Worm (Caenorhabditis elegans): Measurements from ENCODE around the gene unc-31.

Gene unc-31

ce11 chrIV:12781804-12782449 is 8.3 kb downstream of the unc-31 start (continued):
- TF ChIP-seq snpc-4 (GFP tag; optimal IDR thresholded peaks at IDR 0.05) (peak; percentile 91), snpc-4 (tag; optimal IDR thresholded peaks at IDR 0.05) (peak; percentile 91 to 98 (median 94)), ceh-91 (GFP tag; IDR thresholded peaks at IDR 0.05) (peak; percentile 40; the same call in 1 of the 2 replicates), D2030.7 (GFP tag; IDR thresholded peaks at IDR 0.05) (peak; percentile 94), madf-8 (GFP tag; conservative IDR thresholded peaks at IDR 0.05) (peak; percentile 40), lag-1 (GFP tag; IDR thresholded peaks at IDR 0.05) (no peak), F33H1.4 (GFP tag; IDR thresholded peaks at IDR 0.05) (peak; percentile 60), fkh-3 (tag; optimal IDR thresholded peaks at IDR 0.05) (no peak), ztf-18 (tag; optimal IDR thresholded peaks at IDR 0.05) (no peak), snpc-3.4 (tag; optimal IDR thresholded peaks at IDR 0.05) (peak; percentile 81), nhr-27 (tag; optimal IDR thresholded peaks at IDR 0.05) (no peak), repo-1 (tag; optimal IDR thresholded peaks at IDR 0.05) (no peak), cebp-1 (GFP tag; IDR thresholded peaks at IDR 0.05) (no peak), cebp-1 (tag; optimal IDR thresholded peaks at IDR 0.05) (no peak), Y56A3A.18 (GFP tag; IDR thresholded peaks at IDR 0.05) (0 out of 2 replicates have a peak, but pooled peaks have one; percentile 23), let-526 (GFP tag; IDR thresholded peaks at IDR 0.05) (no peak), sdz-38 (tag; optimal IDR thresholded peaks at IDR 0.05) (no peak), lin-54 (GFP tag; optimal IDR thresholded peaks at IDR 0.05) (peak; percentile 34), B0336.3 (GFP tag; IDR thresholded peaks at IDR 0.05) (0 out of 2 replicates have a peak, but pooled peaks have one; percentile 36), sea-2 (GFP tag; IDR thresholded peaks at IDR 0.05) (no peak), C17E4.6 (GFP tag; IDR thresholded peaks at IDR 0.05) (peak; percentile 75; the same call in 1 of the 2 replicates), hrde-1 (tag; optimal IDR thresholded peaks at IDR 0.05; ENCODE audit: borderline replicate concordance) (no peak), madf-3 (GFP tag; IDR thresholded peaks at IDR 0.05) (0 out of 2 replicates have a peak, but pooled peaks have one; percentile 26), dox-1 (GFP tag; IDR thresholded peaks at IDR 0.05) (no peak; the same call in 1 of the 2 replicates), hlh-12 (tag; optimal IDR thresholded peaks at IDR 0.05) (no peak), rcor-1 (GFP tag; IDR thresholded peaks at IDR 0.05) (peak; percentile 81), ccch-3 (GFP tag; optimal IDR thresholded peaks at IDR 0.05) (no peak), snpc-1.3 (tag; optimal IDR thresholded peaks at IDR 0.05; ENCODE audit: insufficient read depth) (peak; percentile 71), tbp1 (GFP tag; optimal IDR thresholded peaks at IDR 0.05) (peak; percentile 72), cebp-2 (GFP tag; IDR thresholded peaks at IDR 0.05) (no peak), F37B4.10 (GFP tag; IDR thresholded peaks at IDR 0.05) (no peak), pha-4 (tag; optimal IDR thresholded peaks at IDR 0.05) (no peak), xnd-1 (tag; optimal IDR thresholded peaks at IDR 0.05) (peak; percentile 1), tbx-9 (tag; optimal IDR thresholded peaks at IDR 0.05; ENCODE audit: borderline replicate concordance) (no peak), F52B5.7 (tag; optimal IDR thresholded peaks at IDR 0.05) (no peak), lir-1 (GFP tag; conservative IDR thresholded peaks at IDR 0.05) (no peak), C06A6.2 (GFP tag; conservative IDR thresholded peaks at IDR 0.05) (no peak), madf-6 (GFP tag; IDR thresholded peaks at IDR 0.05) (peak; percentile 82), F49E8.2 (tag; optimal IDR thresholded peaks at IDR 0.05; ENCODE audit: insufficient read depth) (peak; percentile 58), ztf-28 (GFP tag; IDR thresholded peaks at IDR 0.05) (no peak), akir-1 (GFP tag; optimal IDR thresholded peaks at IDR 0.05) (no peak), ceh-27 (GFP tag; optimal IDR thresholded peaks at IDR 0.05) (no peak), efl-1 (GFP tag; optimal IDR thresholded peaks at IDR 0.05) (peak; percentile 11), aptf-2 (GFP tag; conservative IDR thresholded peaks at IDR 0.05) (peak; percentile 69; the same call in 1 of the 2 replicates), tlf-1 (GFP tag; optimal IDR thresholded peaks at IDR 0.05) (no peak), ztf-25 (GFP tag; IDR thresholded peaks at IDR 0.05) (no peak)

Data from whole organism, young adult.